Fruit fly (Drosophila melanogaster): ENCODE data around the gene CG5478.

- TF ChIP-seq ovo (GFP tag; optimal IDR thresholded peaks at IDR 0.05) (no peak), Crg-1 (GFP tag; optimal IDR thresholded peaks at IDR 0.05) (no peak), CG1620 (GFP tag; optimal IDR thresholded peaks at IDR 0.05) (no peak), bab1 (GFP tag; optimal IDR thresholded peaks at IDR 0.05) (no peak), Clk (GFP tag; optimal IDR thresholded peaks at IDR 0.05) (no peak), CG14711 (tag; optimal IDR thresholded peaks at IDR 0.05) (no peak), cic (GFP tag; optimal IDR thresholded peaks at IDR 0.05) (no peak), toe (GFP tag; optimal IDR thresholded peaks at IDR 0.05) (no peak), Hr96 (GFP tag; optimal IDR thresholded peaks at IDR 0.05) (no peak)
Measured at dm6 chr3R:15947605-15948004, 14.1 kb upstream of the CG5478 start.
